Worm (Caenorhabditis elegans) whole organism, young adult: ENCODE measurements around the gene nlp-52.

Experiments
- B0336.3 ChIP-seq: fragments of 200-800 bp; sonication (Bioruptor generic); IDR thresholded peaks from 2 replicates; pipeline ENCODE4 v1.3.6; 2022; ENCODE audit warnings: missing genetic modification characterization, missing compliant biosample characterization
- C17E4.6 ChIP-seq: fragments of 200-800 bp; sonication (Bioruptor generic); IDR thresholded peaks from 2 replicates; pipeline ENCODE4 v1.3.6; 2022; ENCODE audit warnings: missing genetic modification reagents, missing genetic modification characterization, missing compliant biosample characterization
- D2030.7 ChIP-seq: fragments of 200-800 bp; sonication (Bioruptor generic); IDR thresholded peaks from 2 replicates; pipeline ENCODE4 v1.3.6; 2022; ENCODE audit warnings: missing genetic modification reagents, missing genetic modification characterization, missing compliant biosample characterization
- F10E7.11 ChIP-seq: sonication (generic microtip); optimal IDR thresholded peaks from 2 replicates; lab custom pipeline; 2017; ENCODE audit warnings: mild to moderate bottlenecking, missing genetic modification characterization, moderate library complexity, missing compliant biosample characterization
- F37B4.10 ChIP-seq: fragments of 200-800 bp; sonication (Bioruptor generic); IDR thresholded peaks from 2 replicates; pipeline ENCODE4 v1.3.6; 2022; ENCODE audit warnings: missing genetic modification characterization, missing compliant biosample characterization
- F57A8.1 ChIP-seq: fragments of 200-800 bp; sonication (Bioruptor generic); optimal IDR thresholded peaks from 2 replicates; lab custom pipeline; 2018; ENCODE audit warnings: mild to moderate bottlenecking, missing genetic modification characterization, moderate library complexity, missing compliant biosample characterization
- T26A5.8 ChIP-seq: sonication (generic microtip); optimal IDR thresholded peaks from 2 replicates; lab custom pipeline; 2016; ENCODE audit warnings: missing genetic modification characterization, missing compliant biosample characterization
- Y67H2A.10 ChIP-seq: fragments of 200-800 bp; sonication (Bioruptor generic); conservative IDR thresholded peaks from 2 replicates; pipeline ENCODE4 v1.3.6; 2022; ENCODE audit warnings: missing genetic modification reagents, missing genetic modification characterization, missing compliant biosample characterization
- akir-1 ChIP-seq: fragments of 200-800 bp; sonication (Bioruptor generic); optimal IDR thresholded peaks from 2 replicates; lab custom pipeline; 2018; ENCODE audit warnings: mild to moderate bottlenecking, missing genetic modification characterization, moderate library complexity, missing compliant biosample characterization
- aptf-2 ChIP-seq: fragments of 200-800 bp; sonication (Bioruptor generic); conservative IDR thresholded peaks from 2 replicates; pipeline ENCODE4 v1.3.6; 2022; ENCODE audit warnings: missing genetic modification reagents, missing genetic modification characterization, missing compliant biosample characterization
- aptf-3 ChIP-seq: fragments of 200-800 bp; sonication (Bioruptor generic); IDR thresholded peaks from 2 replicates; pipeline ENCODE4 v1.3.6; 2022; ENCODE audit warnings: missing genetic modification characterization, missing compliant biosample characterization
- athp-1 ChIP-seq: sonication (generic microtip); optimal IDR thresholded peaks from 2 replicates; lab custom pipeline; 2017; ENCODE audit warnings: mild to moderate bottlenecking, missing genetic modification characterization, missing compliant biosample characterization
- bed-1 ChIP-seq: fragments of 200-800 bp; sonication (Bioruptor generic); IDR thresholded peaks from 2 replicates; pipeline ENCODE4 v1.3.6; 2022; ENCODE audit warnings: missing genetic modification reagents, missing genetic modification characterization, missing compliant biosample characterization
- ccch-3 ChIP-seq: fragments of 200-800 bp; sonication (Bioruptor generic); optimal IDR thresholded peaks from 2 replicates; lab custom pipeline; 2018; ENCODE audit warnings: mild to moderate bottlenecking, missing genetic modification characterization, missing compliant biosample characterization
- cebp-1 ChIP-seq, 2 experiments: fragments of 200-800 bp in 1 of 2; sonication (Bioruptor generic) in 1 of 2; sonication (generic microtip) in 1 of 2; IDR thresholded peaks in 1 of 2; optimal IDR thresholded peaks in 1 of 2; 2 replicates each; pipeline versions ENCODE4 v1.3.6 to Lab custom; 2017 to 2022; ENCODE audit warnings: missing compliant biosample characterization in 2 of 2, missing genetic modification characterization in 2 of 2, mild to moderate bottlenecking in 1 of 2, missing genetic modification reagents in 1 of 2, moderate library complexity in 1 of 2
- ceh-100 ChIP-seq: fragments of 200-800 bp; sonication (Bioruptor generic); IDR thresholded peaks from 2 replicates; pipeline ENCODE4 v1.3.6; 2022; ENCODE audit warnings: missing genetic modification reagents, missing genetic modification characterization, missing compliant biosample characterization
- ceh-58 ChIP-seq: fragments of 200-800 bp; sonication (Bioruptor generic); IDR thresholded peaks from 2 replicates; pipeline ENCODE4 v1.3.6; 2022; ENCODE audit warnings: missing genetic modification characterization, missing compliant biosample characterization
- chd-7 ChIP-seq: sonication (generic microtip); optimal IDR thresholded peaks from 2 replicates; lab custom pipeline; 2016; ENCODE audit warnings: mild to moderate bottlenecking, missing genetic modification characterization, moderate library complexity, missing compliant biosample characterization
- die-1 ChIP-seq: sonication (generic microtip); optimal IDR thresholded peaks from 2 replicates; lab custom pipeline; 2016; ENCODE audit warnings: missing genotype, mild to moderate bottlenecking, missing genetic modification characterization, missing compliant biosample characterization
- dox-1 ChIP-seq: fragments of 200-800 bp; sonication (Bioruptor generic); IDR thresholded peaks from 2 replicates; pipeline ENCODE4 v1.3.6; 2022; ENCODE audit warnings: missing genetic modification reagents, missing genetic modification characterization, missing compliant biosample characterization
- dpff-1 ChIP-seq: sonication (generic microtip); optimal IDR thresholded peaks from 2 replicates; lab custom pipeline; 2017; ENCODE audit warnings: mild to moderate bottlenecking, missing genetic modification characterization, missing compliant biosample characterization
- egrh-3 ChIP-seq: fragments of 200-800 bp; sonication (Bioruptor generic); IDR thresholded peaks from 2 replicates; pipeline ENCODE4 v1.3.6; 2022; ENCODE audit warnings: missing genetic modification reagents, missing genetic modification characterization, missing compliant biosample characterization
- ets-4 ChIP-seq: fragments of 200-800 bp; sonication (Bioruptor generic); optimal IDR thresholded peaks from 2 replicates; lab custom pipeline; 2018; ENCODE audit warnings: mild to moderate bottlenecking, missing genetic modification characterization, missing compliant biosample characterization
- him-1 ChIP-seq: sonication (generic microtip); optimal IDR thresholded peaks from 2 replicates; lab custom pipeline; 2016; ENCODE audit warnings: missing genotype, missing genetic modification reagents, missing genetic modification characterization, missing compliant biosample characterization
- hmg-1.2 ChIP-seq: fragments of 200-800 bp; sonication (Bioruptor generic); IDR thresholded peaks from 2 replicates; pipeline ENCODE4 v1.3.6; 2022; ENCODE audit warnings: missing genetic modification reagents, missing genetic modification characterization, missing compliant biosample characterization
- hmg-20 ChIP-seq: fragments of 200-800 bp; sonication (Bioruptor generic); IDR thresholded peaks from 2 replicates; pipeline ENCODE4 v1.3.6; 2022; ENCODE audit warnings: missing genetic modification reagents, missing genetic modification characterization, missing compliant biosample characterization
- hrde-1 ChIP-seq: sonication (generic microtip); optimal IDR thresholded peaks from 2 replicates; lab custom pipeline; 2016; ENCODE audit warnings: missing genetic modification characterization, mild to moderate bottlenecking, missing compliant biosample characterization, moderate library complexity, missing genotype, missing genetic modification reagents, borderline replicate concordance
- lag-1 ChIP-seq: fragments of 200-800 bp; sonication (Bioruptor generic); IDR thresholded peaks from 2 replicates; pipeline ENCODE4 v1.3.6; 2022; ENCODE audit warnings: missing genetic modification reagents, missing genetic modification characterization, missing compliant biosample characterization
- lin-54 ChIP-seq: fragments of 200-800 bp; sonication (Bioruptor generic); optimal IDR thresholded peaks from 2 replicates; lab custom pipeline; 2018; ENCODE audit warnings: mild to moderate bottlenecking, missing genetic modification characterization, missing compliant biosample characterization
- lir-1 ChIP-seq: fragments of 200-800 bp; sonication (Bioruptor generic); conservative IDR thresholded peaks from 2 replicates; pipeline ENCODE4 v1.3.6; 2022; ENCODE audit warnings: missing genetic modification reagents, missing genetic modification characterization, missing compliant biosample characterization
- madf-3 ChIP-seq: fragments of 200-800 bp; sonication (Bioruptor generic); IDR thresholded peaks from 2 replicates; pipeline ENCODE4 v1.3.6; 2022; ENCODE audit warnings: missing genetic modification reagents, missing genetic modification characterization, missing compliant biosample characterization
- mes-4 ChIP-seq: sonication (generic microtip); optimal IDR thresholded peaks from 2 replicates; lab custom pipeline; 2016; ENCODE audit warnings: missing genotype, missing genetic modification characterization, missing compliant biosample characterization
- mxl-1 ChIP-seq: sonication (generic microtip); optimal IDR thresholded peaks from 2 replicates; lab custom pipeline; 2016; ENCODE audit warnings: missing genetic modification characterization, missing compliant biosample characterization
- nfya-1 ChIP-seq: sonication (generic microtip); optimal IDR thresholded peaks from 2 replicates; lab custom pipeline; 2017; ENCODE audit warnings: antibody characterized with exemption, missing compliant biosample characterization, missing genetic modification characterization, borderline replicate concordance; ENCODE audit not compliant: insufficient read depth
- nfyb-1 ChIP-seq: fragments of 200-800 bp; sonication (Bioruptor generic); IDR thresholded peaks from 2 replicates; pipeline ENCODE4 v1.3.6; 2022; ENCODE audit warnings: missing genetic modification reagents, missing genetic modification characterization, missing compliant biosample characterization
- nhr-179 ChIP-seq: sonication (generic microtip); optimal IDR thresholded peaks from 2 replicates; lab custom pipeline; 2016; ENCODE audit warnings: mild to moderate bottlenecking, missing genetic modification characterization, missing compliant biosample characterization
- sea-2 ChIP-seq: fragments of 200-800 bp; sonication (Bioruptor generic); IDR thresholded peaks from 2 replicates; pipeline ENCODE4 v1.3.6; 2022; ENCODE audit warnings: missing genetic modification characterization, missing compliant biosample characterization
- snpc-1.3 ChIP-seq: sonication (generic microtip); optimal IDR thresholded peaks from 2 replicates; lab custom pipeline; 2017; ENCODE audit warnings: missing genetic modification characterization, mild to moderate bottlenecking, missing compliant biosample characterization, antibody characterized with exemption, moderate library complexity, missing genotype, missing genetic modification reagents; ENCODE audit not compliant: insufficient read depth
- snpc-3.4 ChIP-seq: sonication (generic microtip); optimal IDR thresholded peaks from 2 replicates; lab custom pipeline; 2017; ENCODE audit warnings: missing genetic modification characterization, mild to moderate bottlenecking, missing compliant biosample characterization, antibody characterized with exemption, moderate library complexity, missing genotype, missing genetic modification reagents
- somi-1 ChIP-seq: fragments of 200-800 bp; sonication (Bioruptor generic); optimal IDR thresholded peaks from 2 replicates; lab custom pipeline; 2018; ENCODE audit warnings: mild to moderate bottlenecking, missing genetic modification characterization, missing compliant biosample characterization
- unc-130 ChIP-seq: sonication (generic microtip); optimal IDR thresholded peaks from 2 replicates; lab custom pipeline; 2016; ENCODE audit warnings: missing genetic modification reagents, missing genetic modification characterization, missing compliant biosample characterization
- unc-62 ChIP-seq: fragments of 150-350 bp; optimal IDR thresholded peaks from 2 replicates; lab custom pipeline; 2014; ENCODE audit warnings: missing biosample characterization, missing genetic modification reagents, missing genetic modification characterization
- zim-3 ChIP-seq: sonication (generic microtip); optimal IDR thresholded peaks from 2 replicates; lab custom pipeline; 2017; ENCODE audit warnings: mild to moderate bottlenecking, missing genetic modification characterization, moderate library complexity, missing compliant biosample characterization
- ztf-18 ChIP-seq: sonication (generic microtip); optimal IDR thresholded peaks from 2 replicates; lab custom pipeline; 2016; ENCODE audit warnings: missing genotype, mild to moderate bottlenecking, missing genetic modification characterization, missing compliant biosample characterization

nlp-52 gene

DNA sequence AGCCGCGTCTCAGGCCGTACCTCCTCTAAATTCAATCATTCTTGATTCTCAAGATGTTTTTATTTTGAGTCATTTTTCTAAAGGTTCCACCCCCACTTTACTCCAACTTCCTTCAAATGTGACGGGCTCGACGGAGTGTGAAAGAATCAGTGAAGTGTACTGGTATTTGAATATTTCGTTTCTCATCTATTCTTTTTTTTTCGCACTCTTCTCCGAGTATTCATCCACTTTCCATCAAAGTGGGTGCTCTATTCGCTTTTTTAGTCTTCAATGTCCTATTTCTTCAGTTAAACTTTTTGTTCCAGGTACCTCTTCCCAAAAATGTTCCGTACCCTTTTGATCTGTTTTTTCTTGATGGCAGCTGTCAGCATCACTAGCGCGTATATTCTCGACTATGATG lies at the start of gene nlp-52:
nlp-52 (plus strand) TSS at position 301 of the 400 bp plus-strand sequence.
- TF ChIP-seq bed-1 (GFP tag; lab: Robert Waterston, UW) (no peak), dox-1 (no peak), hmg-20 (GFP tag; lab: Robert Waterston, UW) (no peak), nhr-179 (tag; lab: Kevin White, UChicago) (no peak), unc-130 (GFP tag; lab: Kevin White, UChicago) (no peak), hmg-1.2 (no peak), hrde-1 (tag; lab: Kevin White, UChicago) (no peak), sea-2 (GFP tag; lab: Robert Waterston, UW) (no peak), cebp-1 (GFP tag; IDR thresholded peaks at IDR 0.05; lab: Robert Waterston, UW) (no peak), cebp-1 (tag; optimal IDR thresholded peaks at IDR 0.05; lab: Kevin White, UChicago) (no peak), snpc-3.4 (tag; lab: Kevin White, UChicago) (no peak), die-1 (tag; lab: Kevin White, UChicago) (no peak), ceh-58 (GFP tag; lab: Robert Waterston, UW) (no peak), mes-4 (tag; lab: Kevin White, UChicago) (no peak), dpff-1 (tag; lab: Kevin White, UChicago) (no peak), snpc-1.3 (tag; lab: Kevin White, UChicago) (no peak), madf-3 (GFP tag; lab: Robert Waterston, UW) (no peak), ets-4 (GFP tag; lab: Kevin White, UChicago) (no peak)

DNA sequence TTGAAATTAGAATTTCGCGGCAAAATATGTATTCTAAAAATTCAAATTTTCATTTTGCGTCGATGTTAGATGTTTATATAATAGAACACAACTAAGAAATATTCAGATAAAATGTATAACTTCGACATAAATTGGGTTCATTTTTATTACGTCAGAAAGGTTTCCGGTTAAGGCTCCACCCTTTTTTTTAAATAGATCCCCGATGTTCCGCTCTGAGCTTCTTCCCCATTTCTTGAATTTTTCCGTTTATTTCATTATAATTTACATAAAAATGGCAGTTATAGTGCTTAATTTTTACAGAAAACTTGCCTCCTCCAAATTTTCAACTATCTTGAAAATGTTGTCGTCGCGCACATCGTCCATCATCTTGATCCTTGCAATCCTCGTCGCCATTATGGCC lies 36.8 kb upstream of the nlp-52 start, which contains the start of gene flp-24:
flp-24 (plus strand) TSS at position 301 of the 400 bp plus-strand sequence.
- TF ChIP-seq F57A8.1 (GFP tag; lab: Kevin White, UChicago) (no peak), nfyb-1 (GFP tag; lab: Robert Waterston, UW) (no peak), D2030.7 (GFP tag; lab: Robert Waterston, UW) (no peak), die-1 (tag; lab: Kevin White, UChicago) (no peak), lir-1 (GFP tag; lab: Robert Waterston, UW) (no peak), F10E7.11 (no peak), nhr-179 (tag; lab: Kevin White, UChicago) (no peak), lag-1 (GFP tag; lab: Robert Waterston, UW) (no peak), snpc-1.3 (tag; lab: Kevin White, UChicago) (no peak), aptf-2 (no peak), cebp-1 (GFP tag; IDR thresholded peaks at IDR 0.05; lab: Robert Waterston, UW) (no peak), cebp-1 (tag; optimal IDR thresholded peaks at IDR 0.05; lab: Kevin White, UChicago) (no peak), ccch-3 (GFP tag; lab: Kevin White, UChicago) (no peak), F37B4.10 (GFP tag; lab: Robert Waterston, UW) (no peak)

DNA sequence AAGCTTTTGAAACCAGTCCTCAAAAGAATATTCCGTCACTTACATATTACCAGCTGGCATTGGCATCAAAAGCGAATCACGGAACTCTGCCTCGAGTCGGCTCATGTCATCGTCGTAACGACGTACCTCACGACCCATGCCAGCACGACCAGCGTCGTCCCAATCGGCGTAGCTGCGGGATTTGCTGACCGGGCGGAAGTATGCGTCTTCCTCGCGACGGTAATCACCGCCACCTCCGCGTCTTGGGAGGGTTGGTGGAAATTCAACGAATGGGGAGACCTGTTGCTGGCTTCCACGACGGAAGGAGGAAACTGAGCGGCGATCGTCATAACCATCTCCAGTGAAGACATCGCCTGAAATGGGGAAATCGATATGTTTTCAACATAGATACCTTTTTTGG lies 33.5 kb upstream of the nlp-52 start:
- TF ChIP-seq zim-3 (tag; lab: Kevin White, UChicago) = no peak
- TF ChIP-seq egrh-3 (GFP tag; lab: Robert Waterston, UW) = peak; percentile 33; the same call in 1 of the 2 replicates
- no peak for TF ChIP-seq him-1 (tag; lab: Kevin White, UChicago)

DNA sequence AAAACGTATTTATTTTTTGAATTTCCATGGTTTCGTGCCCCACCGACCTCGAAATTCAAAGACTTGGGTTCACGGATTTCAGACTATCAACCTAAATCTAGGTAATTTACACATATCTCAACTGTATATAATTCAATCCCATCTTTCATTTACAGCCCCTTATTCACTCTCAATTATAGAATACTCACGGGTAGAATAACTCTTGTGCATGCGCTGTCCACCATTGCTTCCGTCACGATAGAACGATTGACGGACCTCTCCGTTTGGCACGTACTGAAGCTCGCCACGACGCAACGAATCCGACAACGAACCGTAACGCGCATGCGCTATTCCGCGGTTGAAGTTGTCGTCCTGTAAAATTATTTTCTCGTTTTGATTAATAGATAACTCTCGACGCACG lies 32.9 kb upstream of the nlp-52 start:
- TF ChIP-seq somi-1 = no peak
- no peak for TF ChIP-seq athp-1 (tag; lab: Kevin White, UChicago)
- no peak for TF ChIP-seq unc-62
- no peak for TF ChIP-seq nfya-1 (tag; lab: Kevin White, UChicago)
- TF ChIP-seq aptf-3 = no peak
- no peak for TF ChIP-seq C17E4.6 (GFP tag; lab: Robert Waterston, UW)
- TF ChIP-seq mxl-1 (tag; lab: Kevin White, UChicago) = no peak
- TF ChIP-seq ztf-18 = no peak
- no peak for TF ChIP-seq B0336.3 (GFP tag; lab: Robert Waterston, UW)
- no peak for TF ChIP-seq akir-1
- TF ChIP-seq ceh-100 (GFP tag; lab: Robert Waterston, UW) = no peak
- no peak for TF ChIP-seq T26A5.8
- no peak for TF ChIP-seq chd-7 (tag; lab: Kevin White, UChicago)
- TF ChIP-seq Y67H2A.10 (GFP tag; lab: Robert Waterston, UW) = no peak
- TF ChIP-seq lin-54 (GFP tag; lab: Kevin White, UChicago) = no peak
